Fruit fly (Drosophila melanogaster) whole organism, prepupa: Measurements from ENCODE around the gene aph-1.

Experiments used
- CG11902 ChIP-seq: fragments of 200-800 bp; sonication (Bioruptor generic); optimal IDR thresholded peaks from 3 replicates; lab custom pipeline; 2016; ENCODE audit warnings: missing biosample characterization, missing genetic modification characterization
- CG3032 ChIP-seq: fragments of 200-800 bp; optimal IDR thresholded peaks from 2 replicates; lab custom pipeline; 2019; ENCODE audit warnings: missing biosample characterization, mild to moderate bottlenecking, missing genetic modification characterization, moderate library complexity
- CG8119 ChIP-seq: fragments of 200-800 bp; sonication (Bioruptor generic); IDR thresholded peaks from 3 replicates; pipeline ENCODE4 v1.3.6; 2022; ENCODE audit warnings: missing biosample characterization, missing genetic modification characterization
- Ets96B ChIP-seq: fragments of 200-800 bp; optimal IDR thresholded peaks from 2 replicates; lab custom pipeline; 2019; ENCODE audit warnings: missing biosample characterization, mild to moderate bottlenecking, missing genetic modification characterization, moderate library complexity
- Lpt ChIP-seq: fragments of 200-800 bp; sonication (Bioruptor generic); optimal IDR thresholded peaks from 3 replicates; lab custom pipeline; 2016; ENCODE audit warnings: missing biosample characterization, missing genetic modification characterization
- OdsH ChIP-seq: fragments of 200-800 bp; sonication (Bioruptor generic); optimal IDR thresholded peaks from 3 replicates; lab custom pipeline; 2016; ENCODE audit warnings: missing biosample characterization, missing genetic modification characterization
- fd59A ChIP-seq: fragments of 200-800 bp; sonication (Bioruptor generic); optimal IDR thresholded peaks from 2 replicates; lab custom pipeline; 2017; ENCODE audit warnings: missing biosample characterization, mild to moderate bottlenecking, missing genetic modification characterization, missing genetic modification reagents
- net ChIP-seq: fragments of 200-800 bp; sonication (Bioruptor generic); optimal IDR thresholded peaks from 3 replicates; lab custom pipeline; 2016; ENCODE audit warnings: missing biosample characterization, missing genetic modification characterization

DNA sequence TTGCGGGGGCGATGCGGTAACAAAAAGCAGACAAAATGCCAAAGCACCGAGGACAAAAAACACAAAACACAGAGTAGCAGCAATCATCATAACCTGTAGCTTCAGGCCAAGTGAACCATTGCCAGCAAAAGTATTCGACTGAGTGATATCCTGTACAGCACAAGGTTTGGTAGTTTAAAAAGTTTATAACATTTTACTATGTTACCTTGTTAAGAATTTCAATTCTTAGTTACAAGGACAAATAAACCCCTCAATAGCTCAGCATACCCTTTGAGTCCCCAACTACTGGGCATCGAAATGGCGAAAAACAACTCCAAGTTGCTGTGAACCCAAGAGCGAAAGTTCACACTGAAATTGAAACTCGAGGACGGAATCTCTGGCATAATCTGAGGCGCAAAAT lies 42.9 kb upstream of the aph-1 start:
- TF ChIP-seq CG11902 (GFP tag; lab: Kevin White, UChicago), result no peak
- no peak for TF ChIP-seq Ets96B
- TF ChIP-seq OdsH (GFP tag; lab: Kevin White, UChicago), result no peak
- TF ChIP-seq CG3032 (tag; lab: Kevin White, UChicago), result no peak
- TF ChIP-seq fd59A, result no peak
- no peak for TF ChIP-seq net (GFP tag; lab: Kevin White, UChicago)
- TF ChIP-seq CG8119 (GFP tag; lab: Robert Waterston, UW), result no peak
- no peak for TF ChIP-seq Lpt
